Fruit fly (Drosophila melanogaster): ENCODE results near the gene Tango14.

The Tango14 gene

DNA sequence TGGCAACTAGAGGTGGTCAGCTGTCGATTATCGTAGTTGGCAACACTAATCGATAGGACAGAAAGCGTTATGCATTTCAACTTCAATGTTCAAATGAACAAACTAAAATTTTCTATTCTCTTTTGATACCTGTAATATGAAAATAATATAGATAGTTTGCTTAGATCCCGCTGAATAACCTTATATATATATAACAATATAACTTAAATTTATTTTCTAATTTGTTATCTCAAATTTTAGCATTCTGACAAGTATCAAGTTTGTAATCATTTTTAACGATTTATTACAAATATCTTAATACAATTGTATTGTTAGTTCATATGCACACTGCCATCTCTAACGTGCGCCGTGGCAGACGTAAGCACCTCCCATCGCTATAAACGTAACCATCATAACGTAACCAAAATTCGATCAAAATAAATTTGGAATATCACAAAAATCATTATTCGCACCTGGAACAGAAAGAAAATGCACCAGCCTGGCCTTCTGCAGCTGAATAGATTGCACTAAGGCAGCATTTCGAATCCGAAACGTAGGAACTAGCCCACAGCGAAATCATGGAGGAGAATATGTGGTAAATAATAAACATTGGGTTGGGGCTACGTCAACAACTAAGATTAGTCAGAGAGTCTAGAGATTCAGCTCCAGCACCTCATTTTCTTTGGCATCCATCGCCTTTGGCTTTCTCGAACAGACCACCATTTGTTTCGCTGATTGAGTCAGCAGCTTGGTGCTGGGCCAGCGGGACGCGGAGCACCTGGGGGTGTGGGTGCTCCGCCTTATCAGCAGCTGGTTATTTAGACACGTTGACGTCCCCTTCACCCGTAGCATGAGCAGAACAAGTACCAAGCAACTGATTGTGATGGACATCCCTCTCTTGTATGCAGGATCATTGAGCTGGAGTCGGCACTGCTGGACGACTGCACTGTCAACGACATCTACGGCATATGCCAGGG, 29.3 kb upstream of the Tango14 start, which contains the start of the genes Pino and TBC1D23 (continued):
- TF ChIP-seq Usf (GFP tag; optimal IDR thresholded peaks at IDR 0.05) = peak; percentile 35
- TF ChIP-seq MESR4 (GFP tag; optimal IDR thresholded peaks at IDR 0.05) = peak; percentile 93
- TF ChIP-seq dati (GFP tag; IDR thresholded peaks at IDR 0.05) = no peak
- TF ChIP-seq Nf-YB (GFP tag; optimal IDR thresholded peaks at IDR 0.05) = peak; percentile 41
- no peak for TF ChIP-seq Poxn (GFP tag; IDR thresholded peaks at IDR 0.05)
- TF ChIP-seq CG17385 (GFP tag; optimal IDR thresholded peaks at IDR 0.05) = peak; percentile 47
- peak; percentile 1 for TF ChIP-seq CG9797 (GFP tag; optimal IDR thresholded peaks at IDR 0.05)
- TF ChIP-seq CG2202 (tag; optimal IDR thresholded peaks at IDR 0.05) = no peak
- TF ChIP-seq trem (tag; optimal IDR thresholded peaks at IDR 0.05) = peak; percentile 71
- TF ChIP-seq CG4730 (GFP tag; IDR thresholded peaks at IDR 0.05) = peak; percentile 60
- TF ChIP-seq lab (GFP tag; optimal IDR thresholded peaks at IDR 0.05) = peak; percentile 67
- no peak for TF ChIP-seq CG7271 (tag; optimal IDR thresholded peaks at IDR 0.05)
- TF ChIP-seq CG10321 (GFP tag; IDR thresholded peaks at IDR 0.05) = no peak
- TF ChIP-seq CG32767 (GFP tag; IDR thresholded peaks at IDR 0.05) = no peak; the same call in 1 of the 2 replicates
- TF ChIP-seq Dbx (GFP tag; IDR thresholded peaks at IDR 0.05) = peak; percentile 84
- peak; percentile 63 for TF ChIP-seq CG4404 (GFP tag; IDR thresholded peaks at IDR 0.05)
- peak; percentile 56 for TF ChIP-seq D19A (tag; optimal IDR thresholded peaks at IDR 0.05)
- TF ChIP-seq yki (optimal IDR thresholded peaks at IDR 0.05) = no peak
- peak; percentile 84 for TF ChIP-seq knrl (GFP tag; IDR thresholded peaks at IDR 0.05; ENCODE audit: partially characterized antibody)
- peak; percentile 65; the same call in 1 of the 3 replicates for TF ChIP-seq H15 (GFP tag; IDR thresholded peaks at IDR 0.05)
- TF ChIP-seq CG15696 (tag; optimal IDR thresholded peaks at IDR 0.05) = peak; percentile 75
- TF ChIP-seq CG14014 (GFP tag; IDR thresholded peaks at IDR 0.05) = peak; percentile 57; the same call in 1 of the 2 replicates
- peak; percentile 54 for TF ChIP-seq ssp (GFP tag; IDR thresholded peaks at IDR 0.05)
- TF ChIP-seq CG15073 (GFP tag; optimal IDR thresholded peaks at IDR 0.05) = no peak
- peak; percentile 29 for TF ChIP-seq Max (GFP tag; optimal IDR thresholded peaks at IDR 0.05)
- peak; percentile 69 for TF ChIP-seq Dek (tag; optimal IDR thresholded peaks at IDR 0.05)
- TF ChIP-seq CG4854 (GFP tag; optimal IDR thresholded peaks at IDR 0.05) = no peak
- TF ChIP-seq en (GFP tag; optimal IDR thresholded peaks at IDR 0.05) = no peak
- TF ChIP-seq Gug (GFP tag; IDR thresholded peaks at IDR 0.05) = peak; percentile 73; the same call in 3 of the 4 replicates
- peak; percentile 30 for TF ChIP-seq CG1529 (GFP tag; optimal IDR thresholded peaks at IDR 0.05)
- TF ChIP-seq Ptx1 (GFP tag; IDR thresholded peaks at IDR 0.05) = peak; percentile 84
- 0 out of 2 replicates have a peak, but pooled peaks have one; percentile 41 for TF ChIP-seq Atf6 (GFP tag; IDR thresholded peaks at IDR 0.05)
- TF ChIP-seq sens-2 (GFP tag; IDR thresholded peaks at IDR 0.05) = no peak
- TF ChIP-seq H2.0 (GFP tag; IDR thresholded peaks at IDR 0.05) = peak; percentile 68
- TF ChIP-seq CG18764 (GFP tag; optimal IDR thresholded peaks at IDR 0.05) = peak; percentile 52
- TF ChIP-seq CG2116 (GFP tag; optimal IDR thresholded peaks at IDR 0.05) = peak; percentile 75
- peak; percentile 88 for TF ChIP-seq Med (GFP tag)
- no peak for TF ChIP-seq salm (tag; optimal IDR thresholded peaks at IDR 0.05)
- TF ChIP-seq shn (GFP tag; optimal IDR thresholded peaks at IDR 0.05) = no peak
- TF ChIP-seq gce (GFP tag; IDR thresholded peaks at IDR 0.05) = no peak
- no peak for TF ChIP-seq disco-r (GFP tag; optimal IDR thresholded peaks at IDR 0.05)
- peak; percentile 7 for TF ChIP-seq CG7928 (GFP tag; optimal IDR thresholded peaks at IDR 0.05)
- TF ChIP-seq dpn (GFP tag; optimal IDR thresholded peaks at IDR 0.05) = peak; percentile 43 to 79
- TF ChIP-seq CG8290 (GFP tag; optimal IDR thresholded peaks at IDR 0.05) = no peak
- TF ChIP-seq CG8290 (tag; optimal IDR thresholded peaks at IDR 0.05) = peak in 1 of 2 experiments; percentile 58
- no peak for TF ChIP-seq tio (GFP tag; optimal IDR thresholded peaks at IDR 0.05)
- peak; percentile 26 for TF ChIP-seq Camta (GFP tag; optimal IDR thresholded peaks at IDR 0.05)
- peak; percentile 32 for TF ChIP-seq corto (GFP tag; optimal IDR thresholded peaks at IDR 0.05)
- peak; percentile 2 for TF ChIP-seq emc (GFP tag; optimal IDR thresholded peaks at IDR 0.05)
